Fruit fly (Drosophila melanogaster) whole organism, embryonic: ENCODE measurements around the gene CG7896.

ENCODE experiments used
- CG10147 ChIP-seq: fragments of 200-800 bp; sonication (Bioruptor generic); optimal IDR thresholded peaks from 2 replicates; lab custom pipeline; 2019; ENCODE audit warnings: missing biosample characterization, mild to moderate bottlenecking, missing genetic modification characterization, moderate library complexity
- CG11695 ChIP-seq: fragments of 200-800 bp; sonication (Bioruptor generic); IDR thresholded peaks from 3 replicates; pipeline ENCODE4 v1.3.6; 2022; ENCODE audit warnings: missing biosample characterization, missing genetic modification characterization
- CG43689 ChIP-seq: fragments of 200-800 bp; sonication (Bioruptor generic); IDR thresholded peaks from 2 replicates; pipeline ENCODE4 v1.3.6; 2022; ENCODE audit warnings: missing biosample characterization, missing genetic modification characterization
- Dip2 ChIP-seq: fragments of 200-800 bp; sonication (Bioruptor generic); IDR thresholded peaks from 2 replicates; pipeline ENCODE4 v1.3.6; 2022; ENCODE audit warnings: missing biosample characterization, missing genetic modification characterization
- Mes4 ChIP-seq: fragments of 200-800 bp; sonication (Bioruptor generic); optimal IDR thresholded peaks from 2 replicates; lab custom pipeline; 2016; ENCODE audit warnings: missing biosample characterization, missing genetic modification characterization
- Optix ChIP-seq: fragments of 200-800 bp; sonication (Bioruptor generic); IDR thresholded peaks from 3 replicates; pipeline ENCODE4 v1.3.6; 2022; ENCODE audit warnings: missing biosample characterization, missing genetic modification characterization
- Tbp ChIP-seq: fragments of >200 bp; optimal IDR thresholded peaks from 2 replicates; lab custom pipeline; 2018; ENCODE audit warnings: missing biosample characterization, missing genetic modification characterization
- mirr ChIP-seq: fragments of 200-800 bp; sonication (Bioruptor generic); optimal IDR thresholded peaks from 3 replicates; lab custom pipeline; 2018; ENCODE audit warnings: missing biosample characterization, mild to moderate bottlenecking, missing genetic modification characterization
- vfl ChIP-seq: fragments of 200-800 bp; sonication (Bioruptor generic); optimal IDR thresholded peaks from 2 replicates; lab custom pipeline; 2016; ENCODE audit warnings: missing biosample characterization, missing genetic modification characterization

DNA sequence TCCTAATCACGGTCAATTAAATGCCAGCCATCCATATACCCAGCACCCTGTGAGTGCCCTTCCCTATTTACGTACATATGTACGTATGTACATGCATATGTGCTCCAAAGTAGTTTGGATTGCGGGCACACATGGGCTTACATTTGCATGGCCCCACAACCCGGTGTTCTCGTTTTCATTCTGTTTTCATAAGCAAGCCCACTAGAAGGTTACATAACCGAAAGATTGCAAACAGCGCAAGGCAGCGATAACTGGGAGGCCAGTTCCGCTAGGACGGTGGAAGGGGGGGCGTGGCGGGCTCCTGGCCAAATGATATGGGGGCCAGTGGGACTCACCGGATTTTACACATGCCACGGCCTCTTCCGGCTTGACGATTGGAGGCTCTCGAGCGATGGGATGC is 31.3 kb downstream of the CG7896 start:
- no peak for TF ChIP-seq Tbp (GFP tag; lab: Kevin White, UChicago)
- TF ChIP-seq Mes4 (GFP tag; lab: Kevin White, UChicago), result no peak
- no peak for TF ChIP-seq CG43689
- TF ChIP-seq Optix (GFP tag; lab: Robert Waterston, UW), result no peak
- TF ChIP-seq CG10147, result no peak
- no peak for TF ChIP-seq mirr
- no peak for TF ChIP-seq Dip2 (GFP tag; lab: Robert Waterston, UW)
- no peak for TF ChIP-seq CG11695 (GFP tag; lab: Robert Waterston, UW)
- TF ChIP-seq vfl (GFP tag; lab: Kevin White, UChicago), result no peak
